Worm (Caenorhabditis elegans) whole organism, L4 larva: ENCODE results near the gene ZK353.3.
A peak's percentile ranks its signal among the peaks of the same experiment; 100 is the strongest.

Experiments
- F37D6.2 ChIP-seq: sonication (generic microtip); optimal IDR thresholded peaks from 2 replicates; lab custom pipeline; 2016; ENCODE audit warnings: mild to moderate bottlenecking, missing genetic modification characterization, missing compliant biosample characterization
- T26A8.4 ChIP-seq: fragments of 200-800 bp; sonication (Bioruptor generic); IDR thresholded peaks from 2 replicates; pipeline ENCODE4 v1.3.6; 2022; ENCODE audit warnings: missing genetic modification characterization, missing compliant biosample characterization
- Y75B8A.6 ChIP-seq: fragments of 200-800 bp; sonication (Bioruptor generic); IDR thresholded peaks from 2 replicates; pipeline ENCODE4 v1.3.6; 2022; ENCODE audit warnings: missing genetic modification reagents, missing genetic modification characterization, missing compliant biosample characterization
- ama-1 ChIP-seq: fragments of 150-350 bp; optimal IDR thresholded peaks from 2 replicates; lab custom pipeline; 2014; ENCODE audit warnings: inconsistent platforms, mixed read lengths
- arid-1 ChIP-seq: fragments of 200-800 bp; sonication (Bioruptor generic); conservative IDR thresholded peaks from 2 replicates; pipeline ENCODE4 v1.3.6; 2022; ENCODE audit warnings: missing genetic modification reagents, missing genetic modification characterization, missing compliant biosample characterization
- attf-4 ChIP-seq: sonication (generic microtip); optimal IDR thresholded peaks from 3 replicates; lab custom pipeline; 2017; ENCODE audit warnings: missing biosample characterization, missing genetic modification characterization
- ceh-32 ChIP-seq: sonication (generic microtip); optimal IDR thresholded peaks from 2 replicates; lab custom pipeline; 2016; ENCODE audit warnings: mild to moderate bottlenecking, missing genetic modification characterization, missing compliant biosample characterization; ENCODE audit not compliant: poor library complexity
- daf-8 ChIP-seq: fragments of 200-800 bp; sonication (Bioruptor generic); IDR thresholded peaks from 2 replicates; pipeline ENCODE4 v1.3.6; 2022; ENCODE audit warnings: missing genetic modification characterization, missing compliant biosample characterization
- dmd-6 ChIP-seq: fragments of 200-800 bp; sonication (Bioruptor generic); IDR thresholded peaks from 2 replicates; pipeline ENCODE4 v1.3.6; 2022; ENCODE audit warnings: missing genetic modification reagents, missing genetic modification characterization, missing compliant biosample characterization
- dmd-8 ChIP-seq: fragments of 200-800 bp; sonication (Bioruptor generic); IDR thresholded peaks from 2 replicates; pipeline ENCODE4 v1.3.6; 2022; ENCODE audit warnings: missing genetic modification characterization, missing compliant biosample characterization
- dmd-9 ChIP-seq: fragments of 200-800 bp; sonication (Bioruptor generic); IDR thresholded peaks from 2 replicates; pipeline ENCODE4 v1.3.6; 2022; ENCODE audit warnings: missing genetic modification reagents, missing genetic modification characterization, missing compliant biosample characterization
- dpl-1 ChIP-seq: fragments of 150-350 bp; optimal IDR thresholded peaks from 2 replicates; lab custom pipeline; 2014; ENCODE audit warnings: missing biosample characterization, missing genetic modification reagents, missing genetic modification characterization
- duxl-1 ChIP-seq: sonication (generic microtip); optimal IDR thresholded peaks from 2 replicates; lab custom pipeline; 2016; ENCODE audit warnings: mild to moderate bottlenecking, missing genetic modification characterization, moderate library complexity, missing compliant biosample characterization; ENCODE audit not compliant: poor library complexity
- dve-1 ChIP-seq: sonication (generic microtip); optimal IDR thresholded peaks from 2 replicates; lab custom pipeline; 2017; ENCODE audit warnings: antibody characterized with exemption, mild to moderate bottlenecking, missing genetic modification characterization, missing compliant biosample characterization; ENCODE audit not compliant: insufficient read depth
- egl-43 ChIP-seq: fragments of 200-800 bp; sonication (Bioruptor generic); IDR thresholded peaks from 2 replicates; pipeline ENCODE4 v1.3.6; 2022; ENCODE audit warnings: missing genetic modification reagents, missing genetic modification characterization, missing compliant biosample characterization
- fos-1 ChIP-seq: fragments of 150-350 bp; optimal IDR thresholded peaks from 2 replicates; lab custom pipeline; 2014; ENCODE audit warnings: missing biosample characterization, missing genetic modification characterization
- hif-1 ChIP-seq, 2 experiments: sonication (generic microtip); optimal IDR thresholded peaks; 2 replicates each; lab custom pipeline; 2016 to 2017; ENCODE audit warnings: missing compliant biosample characterization in 2 of 2, missing genetic modification characterization in 2 of 2, missing genetic modification reagents in 2 of 2, missing genotype in 2 of 2, mild to moderate bottlenecking in 1 of 2
- hlh-11 ChIP-seq: fragments of 200-800 bp; sonication (Bioruptor generic); optimal IDR thresholded peaks from 2 replicates; lab custom pipeline; 2018; ENCODE audit warnings: mild to moderate bottlenecking, missing genetic modification characterization, missing compliant biosample characterization
- hlh-30 ChIP-seq: sonication (generic microtip); optimal IDR thresholded peaks from 2 replicates; lab custom pipeline; 2017; ENCODE audit warnings: antibody characterized with exemption, mild to moderate bottlenecking, missing genetic modification characterization, missing compliant biosample characterization; ENCODE audit not compliant: insufficient read depth
- hmg-1.1 ChIP-seq: fragments of 200-800 bp; sonication (Bioruptor generic); IDR thresholded peaks from 2 replicates; pipeline ENCODE4 v1.3.6; 2022; ENCODE audit warnings: missing genetic modification reagents, missing genetic modification characterization, missing compliant biosample characterization
- jun-1 ChIP-seq: fragments of 150-350 bp; optimal IDR thresholded peaks from 2 replicates; lab custom pipeline; 2014; ENCODE audit warnings: missing biosample characterization, missing genetic modification reagents, missing genetic modification characterization
- lim-7 ChIP-seq: fragments of 200-800 bp; sonication (Bioruptor generic); IDR thresholded peaks from 2 replicates; pipeline ENCODE4 v1.3.6; 2022; ENCODE audit warnings: missing genetic modification characterization, missing compliant biosample characterization
- lin-38 ChIP-seq: fragments of 200-800 bp; sonication (Bioruptor generic); IDR thresholded peaks from 2 replicates; pipeline ENCODE4 v1.3.6; 2022; ENCODE audit warnings: missing genetic modification reagents, missing genetic modification characterization, missing compliant biosample characterization
- lsy-2 ChIP-seq, 2 experiments: fragments of 150-350 bp in 1 of 2; sonication (generic microtip) in 1 of 2; optimal IDR thresholded peaks; 2 replicates each; lab custom pipeline; 2014 to 2017; ENCODE audit warnings: missing biosample characterization in 2 of 2, missing genetic modification characterization in 2 of 2
- madf-9 ChIP-seq: fragments of 200-800 bp; sonication (Bioruptor generic); conservative IDR thresholded peaks from 2 replicates; pipeline ENCODE4 v1.3.6; 2022; ENCODE audit warnings: missing genetic modification reagents, missing genetic modification characterization, missing compliant biosample characterization
- mdl-1 ChIP-seq, 2 experiments: fragments of 150-350 bp in 1 of 2; sonication (generic microtip) in 1 of 2; optimal IDR thresholded peaks; 2 replicates each; lab custom pipeline; 2014 to 2017; ENCODE audit warnings: missing biosample characterization in 2 of 2, missing genetic modification characterization in 2 of 2
- mdt-29 ChIP-seq: fragments of 200-800 bp; sonication (Bioruptor generic); IDR thresholded peaks from 2 replicates; pipeline ENCODE4 v1.3.6; 2022; ENCODE audit warnings: missing genetic modification reagents, missing genetic modification characterization, missing compliant biosample characterization
- mep-1 ChIP-seq: fragments of 150-350 bp; sonication (generic microtip); optimal IDR thresholded peaks from 3 replicates; lab custom pipeline; 2014; ENCODE audit warnings: missing biosample characterization, missing genetic modification characterization
- mxl-3 ChIP-seq: fragments of 200-800 bp; sonication (Bioruptor generic); optimal IDR thresholded peaks from 2 replicates; lab custom pipeline; 2018; ENCODE audit warnings: mild to moderate bottlenecking, missing genetic modification characterization, missing compliant biosample characterization
- nhr-237 ChIP-seq: sonication (generic microtip); optimal IDR thresholded peaks from 2 replicates; lab custom pipeline; 2017; ENCODE audit warnings: missing biosample characterization, missing genetic modification characterization
- nhr-28 ChIP-seq: fragments of 150-350 bp; optimal IDR thresholded peaks from 2 replicates; lab custom pipeline; 2014; ENCODE audit warnings: missing biosample characterization, missing genetic modification characterization
- nhr-42 ChIP-seq: fragments of 200-800 bp; sonication (Bioruptor generic); IDR thresholded peaks from 2 replicates; pipeline ENCODE4 v1.3.6; 2022; ENCODE audit warnings: missing genetic modification characterization, missing compliant biosample characterization
- nhr-6 ChIP-seq: fragments of 150-350 bp; optimal IDR thresholded peaks from 2 replicates; lab custom pipeline; 2014; ENCODE audit warnings: missing biosample characterization, missing genetic modification characterization
- nhr-77 ChIP-seq: fragments of 150-350 bp; optimal IDR thresholded peaks from 2 replicates; lab custom pipeline; 2014; ENCODE audit warnings: missing biosample characterization, missing genetic modification characterization
- pha-4 ChIP-seq, 2 experiments: fragments of 150-350 bp in 1 of 2; fragments of 200-800 bp in 1 of 2; sonication (Bioruptor generic) in 1 of 2; IDR thresholded peaks in 1 of 2; optimal IDR thresholded peaks in 1 of 2; 2 replicates each; pipeline versions ENCODE4 v1.3.6 to Lab custom; 2014 to 2022; ENCODE audit warnings: missing genetic modification characterization in 2 of 2, missing genetic modification reagents in 2 of 2, missing biosample characterization in 1 of 2, missing compliant biosample characterization in 1 of 2
- pqm-1 ChIP-seq: sonication (generic microtip); optimal IDR thresholded peaks from 2 replicates; lab custom pipeline; 2017; ENCODE audit warnings: missing biosample characterization, missing genetic modification characterization
- rbr-2 ChIP-seq: sonication (generic microtip); optimal IDR thresholded peaks from 2 replicates; lab custom pipeline; 2016; ENCODE audit warnings: missing genotype, missing genetic modification characterization, missing compliant biosample characterization
- saeg-2 ChIP-seq: fragments of 200-800 bp; sonication (Bioruptor generic); IDR thresholded peaks from 2 replicates; pipeline ENCODE4 v1.3.6; 2022; ENCODE audit warnings: missing genetic modification reagents, missing genetic modification characterization, missing compliant biosample characterization
- set-16 ChIP-seq: fragments of 200-800 bp; sonication (Bioruptor generic); IDR thresholded peaks from 2 replicates; pipeline ENCODE4 v1.3.6; 2022; ENCODE audit warnings: missing genetic modification reagents, missing genetic modification characterization, missing compliant biosample characterization
- skn-1 ChIP-seq: fragments of 150-350 bp; optimal IDR thresholded peaks from 2 replicates; lab custom pipeline; 2014; ENCODE audit warnings: missing biosample characterization, missing genetic modification characterization
- snpc-4 ChIP-seq: fragments of 150-350 bp; optimal IDR thresholded peaks from 2 replicates; lab custom pipeline; 2014; ENCODE audit warnings: missing biosample characterization, missing genetic modification characterization
- spr-1 ChIP-seq: sonication (generic microtip); optimal IDR thresholded peaks from 2 replicates; lab custom pipeline; 2016; ENCODE audit warnings: mild to moderate bottlenecking, missing genetic modification characterization, missing compliant biosample characterization
- unc-39 ChIP-seq: sonication (generic microtip); optimal IDR thresholded peaks from 2 replicates; lab custom pipeline; 2017; ENCODE audit warnings: missing biosample characterization, missing genetic modification characterization
- unc-62 ChIP-seq, 3 experiments: fragments of 150-350 bp in 1 of 3; sonication (generic microtip); optimal IDR thresholded peaks in 2 of 3; peaks in 1 of 3; 1 replicate in 1 of 3; 2 replicates in 2 of 3; lab custom pipeline; 2014 to 2017; ENCODE audit warnings: missing biosample characterization in 3 of 3, missing genetic modification characterization in 3 of 3, missing genetic modification reagents in 3 of 3, missing genotype in 1 of 3
- vab-7 ChIP-seq: fragments of 200-800 bp; sonication (Bioruptor generic); IDR thresholded peaks from 2 replicates; pipeline ENCODE4 v1.3.6; 2022; ENCODE audit warnings: missing genetic modification reagents, missing genetic modification characterization, missing compliant biosample characterization
- zag-1 ChIP-seq: fragments of 150-350 bp; optimal IDR thresholded peaks from 2 replicates; lab custom pipeline; 2014; ENCODE audit warnings: missing biosample characterization, missing genetic modification characterization
- zfp-3 ChIP-seq: fragments of 200-800 bp; sonication (Bioruptor generic); conservative IDR thresholded peaks from 2 replicates; pipeline ENCODE4 v1.3.6; 2022; ENCODE audit warnings: missing genetic modification reagents, missing genetic modification characterization, missing compliant biosample characterization
- zip-11 ChIP-seq: fragments of 200-800 bp; sonication (Bioruptor generic); IDR thresholded peaks from 2 replicates; pipeline ENCODE4 v1.3.6; 2022; ENCODE audit warnings: missing genetic modification characterization, missing compliant biosample characterization
- ztf-11 ChIP-seq: fragments of 150-350 bp; optimal IDR thresholded peaks from 2 replicates; lab custom pipeline; 2014; ENCODE audit warnings: missing biosample characterization, missing genetic modification characterization
- ztf-7 ChIP-seq: fragments of 150-350 bp; optimal IDR thresholded peaks from 2 replicates; lab custom pipeline; 2014; ENCODE audit warnings: missing biosample characterization, missing genetic modification characterization

Gene ZK353.3

DNA sequence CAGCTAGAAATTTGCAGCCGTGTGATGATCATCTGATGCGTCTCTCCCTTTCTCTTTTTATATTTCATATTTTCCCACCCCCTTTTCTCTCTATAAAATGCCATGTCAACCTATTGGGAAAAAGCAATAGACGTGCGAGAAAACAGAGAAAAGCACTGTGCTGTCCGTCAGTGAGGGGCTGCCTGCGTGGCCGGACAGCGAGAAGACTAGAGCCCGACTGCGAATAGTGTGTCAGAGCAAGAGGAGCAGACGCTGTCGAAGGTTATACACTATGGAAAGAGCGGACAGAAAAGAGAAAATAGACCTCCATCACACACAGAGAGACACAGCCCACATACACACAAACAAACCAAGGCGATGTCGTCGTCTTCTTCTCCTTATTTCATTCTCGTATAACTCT, 29.3 kb downstream of the ZK353.3 start:
- TF ChIP-seq lsy-2 (tag; optimal IDR thresholded peaks at IDR 0.05; lab: Kevin White, UChicago) = peak; percentile 64 to 81
- TF ChIP-seq spr-1 = peak; percentile 61
- peak; percentile 87 for TF ChIP-seq nhr-28 (tag; lab: Kevin White, UChicago)
- TF ChIP-seq unc-39 (tag; lab: Kevin White, UChicago) = no peak
- no peak for TF ChIP-seq snpc-4
- TF ChIP-seq daf-8 (GFP tag; lab: Robert Waterston, UW) = no peak
- no peak for TF ChIP-seq Y75B8A.6 (GFP tag; lab: Robert Waterston, UW)
- peak in 1 of 2 experiments; percentile 64 for TF ChIP-seq hif-1 (tag; optimal IDR thresholded peaks at IDR 0.05; lab: Kevin White, UChicago)
- no peak for TF ChIP-seq madf-9 (GFP tag; lab: Robert Waterston, UW)
- TF ChIP-seq pha-4 (GFP tag; IDR thresholded peaks at IDR 0.05; lab: Robert Waterston, UW) = peak; percentile 58
- no peak for TF ChIP-seq pha-4 (tag; optimal IDR thresholded peaks at IDR 0.05; lab: Kevin White, UChicago)
- TF ChIP-seq ceh-32 (tag; lab: Kevin White, UChicago) = no peak
- peak; percentile 27 for TF ChIP-seq dpl-1 (GFP tag; lab: Kevin White, UChicago)
- TF ChIP-seq unc-62 (GFP tag; optimal IDR thresholded peaks at IDR 0.05 in 1 of 2; lab: Kevin White, UChicago) = peak in 1 of 2 experiments; percentile 97
- TF ChIP-seq unc-62 (tag; optimal IDR thresholded peaks at IDR 0.05; lab: Kevin White, UChicago) = no peak
- TF ChIP-seq fos-1 (tag; lab: Kevin White, UChicago) = no peak
- TF ChIP-seq ztf-7 (tag; lab: Kevin White, UChicago) = no peak
- no peak for TF ChIP-seq zip-11 (GFP tag; lab: Robert Waterston, UW)
- peak; percentile 81 for TF ChIP-seq hlh-30 (tag; lab: Kevin White, UChicago)
- TF ChIP-seq nhr-237 = no peak
- TF ChIP-seq nhr-77 = peak; percentile 61
- TF ChIP-seq dmd-8 (GFP tag; lab: Robert Waterston, UW) = no peak
- no peak for TF ChIP-seq skn-1
- peak; percentile 30 for TF ChIP-seq F37D6.2 (tag; lab: Kevin White, UChicago)
- peak; percentile 90 for TF ChIP-seq dve-1 (tag; lab: Kevin White, UChicago)
- peak; percentile 71; the same call in 1 of the 2 replicates for TF ChIP-seq hmg-1.1 (GFP tag; lab: Robert Waterston, UW)
- peak; percentile 42; the same call in 1 of the 2 replicates for TF ChIP-seq set-16 (GFP tag; lab: Robert Waterston, UW)
- 0 out of 2 replicates have a peak, but pooled peaks have one; percentile 42 for TF ChIP-seq mdt-29 (GFP tag; lab: Robert Waterston, UW)
- peak in 1 of 2 experiments; percentile 61 for TF ChIP-seq mdl-1 (tag; optimal IDR thresholded peaks at IDR 0.05; lab: Kevin White, UChicago)
- TF ChIP-seq ama-1 = no peak
- peak; percentile 38; the same call in 1 of the 2 replicates for TF ChIP-seq arid-1 (GFP tag; lab: Robert Waterston, UW)
- peak; percentile 77 for TF ChIP-seq mep-1 (tag; lab: Kevin White, UChicago)
- TF ChIP-seq zag-1 (tag; lab: Kevin White, UChicago) = no peak
- TF ChIP-seq dmd-9 (GFP tag; lab: Robert Waterston, UW) = no peak
- TF ChIP-seq saeg-2 (GFP tag; lab: Robert Waterston, UW) = no peak
- peak; percentile 68 for TF ChIP-seq dmd-6 (GFP tag; lab: Robert Waterston, UW)
- no peak for TF ChIP-seq ztf-11 (tag; lab: Kevin White, UChicago)
- peak; percentile 89 for TF ChIP-seq hlh-11 (tag; lab: Kevin White, UChicago)
- peak; percentile 38; the same call in 1 of the 2 replicates for TF ChIP-seq lin-38 (GFP tag; lab: Robert Waterston, UW)
- TF ChIP-seq jun-1 (tag; lab: Kevin White, UChicago) = peak; percentile 72
- no peak for TF ChIP-seq zfp-3
- TF ChIP-seq pqm-1 (tag; lab: Kevin White, UChicago) = peak; percentile 40
- TF ChIP-seq nhr-42 (GFP tag; lab: Robert Waterston, UW) = 0 out of 2 replicates have a peak, but pooled peaks have one; percentile 12
- TF ChIP-seq vab-7 = 0 out of 2 replicates have a peak, but pooled peaks have one; percentile 22
- TF ChIP-seq T26A8.4 = peak; percentile 64
- TF ChIP-seq rbr-2 (tag; lab: Kevin White, UChicago) = peak; percentile 77
- TF ChIP-seq duxl-1 (tag; lab: Kevin White, UChicago) = peak; percentile 74
- TF ChIP-seq egl-43 = peak; percentile 76
- peak; percentile 69 for TF ChIP-seq mxl-3
- peak; percentile 40 for TF ChIP-seq nhr-6 (tag; lab: Kevin White, UChicago)
- peak; percentile 49; the same call in 1 of the 2 replicates for TF ChIP-seq lim-7 (GFP tag; lab: Robert Waterston, UW)
- TF ChIP-seq attf-4 = no peak
